Worm (Caenorhabditis elegans) whole organism, dauer: ENCODE measurements around the gene ZC190.2.

ENCODE experiments used
- unc-62 ChIP-seq: sonication (generic microtip); optimal IDR thresholded peaks from 2 replicates; lab custom pipeline; 2017; ENCODE audit warnings: missing biosample characterization, missing genetic modification reagents, missing genetic modification characterization

The ZC190.2 gene

DNA sequence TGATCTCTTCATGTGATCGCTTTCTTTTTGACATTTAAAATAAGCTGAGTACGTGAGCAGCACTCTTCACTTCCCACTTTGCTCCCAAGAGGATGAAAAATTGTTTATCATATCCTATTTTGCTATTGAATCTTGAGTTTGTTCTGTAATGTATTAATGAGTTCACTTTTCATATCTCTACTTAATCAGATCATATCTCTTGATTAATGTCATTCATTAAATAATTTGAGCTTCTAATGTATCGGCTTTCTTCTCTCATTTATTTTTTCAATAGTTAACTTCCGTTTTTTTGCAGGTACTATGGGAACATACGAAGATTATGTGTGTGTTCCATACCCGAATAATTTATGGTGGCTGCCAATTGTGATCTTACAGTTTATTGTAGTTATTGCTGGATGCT, at the start of gene ZC190.2:
TSS of gene ZC190.2 (plus strand) at position 301 of the 400 bp plus-strand sequence.
- no peak for TF ChIP-seq unc-62 (GFP tag; lab: Kevin White, UChicago)

DNA sequence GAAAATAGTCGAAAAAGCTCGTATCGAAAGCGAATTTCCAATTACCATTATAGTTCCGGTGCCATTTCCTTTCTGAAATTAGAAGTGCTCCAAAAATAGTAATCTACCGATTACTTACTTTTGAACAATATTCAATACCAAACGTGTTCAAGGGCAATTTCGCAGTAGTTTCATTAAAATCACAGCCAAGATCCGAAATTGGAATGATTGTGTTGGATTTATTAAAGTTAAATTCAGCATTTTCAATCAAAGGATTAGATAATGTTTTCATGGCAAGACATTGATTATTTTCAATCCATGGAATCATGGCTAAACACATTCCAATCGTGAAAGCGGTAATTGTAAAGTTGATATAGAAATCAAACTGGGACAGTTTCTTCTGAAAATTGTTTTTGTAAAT, 48.4 kb upstream of the ZC190.2 start:
- no peak for TF ChIP-seq unc-62 (GFP tag; lab: Kevin White, UChicago)

DNA sequence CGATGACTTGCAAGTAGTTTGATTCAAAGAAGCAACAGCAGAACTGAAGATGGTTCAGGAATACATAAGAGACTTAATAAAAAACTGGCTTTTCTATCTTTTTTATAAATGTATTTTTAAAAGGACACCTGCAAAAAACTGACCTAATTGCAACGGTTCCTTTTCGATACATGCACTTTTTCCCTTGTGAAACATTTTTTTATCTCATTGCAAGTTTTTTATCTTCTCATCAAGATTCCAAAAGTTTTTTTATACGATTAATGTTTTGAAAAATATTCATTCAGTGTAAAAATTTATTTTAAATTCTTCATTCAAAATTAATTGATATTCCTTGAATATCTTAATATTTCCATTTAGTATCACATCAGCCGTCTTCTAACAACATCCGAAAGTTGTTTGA, 45.6 kb upstream of the ZC190.2 start, which contains the start of gene oac-29:
TSS of gene oac-29 (minus strand) at position 101 of the 400 bp plus-strand sequence.
- TF ChIP-seq unc-62 (GFP tag; lab: Kevin White, UChicago), result no peak

DNA sequence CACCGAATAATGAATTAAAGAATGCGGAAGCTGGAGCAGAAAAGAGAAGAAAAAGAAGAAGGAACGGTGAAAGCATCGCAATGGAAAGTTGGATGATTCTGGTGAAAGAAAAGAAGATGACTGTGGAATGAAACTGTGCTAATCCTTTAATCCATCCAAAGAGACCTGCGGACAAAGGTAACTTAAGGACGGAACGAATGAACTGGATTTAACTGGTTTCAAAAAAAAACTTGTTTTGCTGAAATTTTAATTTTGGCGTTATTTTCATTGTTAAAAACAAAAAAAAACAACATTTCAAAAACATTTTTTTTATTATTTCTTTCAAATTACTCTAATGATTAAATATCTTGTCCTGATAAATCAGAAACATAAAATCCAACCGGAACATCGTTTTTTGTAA, 44.2 kb upstream of the ZC190.2 start, which contains the start of gene grl-12:
TSS of gene grl-12 (minus strand) at position 101 of the 400 bp plus-strand sequence.
- TF ChIP-seq unc-62 (GFP tag; lab: Kevin White, UChicago), result no peak

DNA sequence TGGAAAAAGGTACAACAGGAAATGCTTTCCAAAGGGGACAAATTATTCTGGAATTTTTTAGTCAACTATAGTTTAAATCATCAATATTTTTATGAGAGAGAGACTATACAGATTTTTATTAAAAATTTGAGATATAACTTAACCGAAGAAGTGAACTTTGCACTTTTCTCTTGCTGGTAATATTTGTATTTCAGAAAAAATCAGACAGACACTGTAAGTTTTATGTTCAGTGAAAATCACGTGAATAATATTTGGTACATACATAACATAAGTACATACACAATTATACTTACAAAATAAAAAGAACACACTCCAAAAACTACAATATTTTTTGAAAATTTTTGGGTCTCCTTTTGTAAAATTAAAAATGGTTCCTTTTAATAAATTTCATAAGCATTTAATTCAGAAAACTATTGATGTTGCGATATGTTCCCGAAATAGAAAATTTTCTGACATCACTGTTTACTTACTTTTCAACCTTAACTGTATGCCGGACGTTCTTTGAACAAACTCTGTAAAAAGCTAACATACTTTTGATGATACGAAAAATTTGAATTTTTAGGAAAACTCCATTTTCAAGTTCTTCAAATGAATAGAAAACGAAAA, 43.4 kb upstream of the ZC190.2 start, which contains the start of the genes F28A12.10 and acd-4:
TSS of gene F28A12.10 (minus strand) at position 101 of the 606 bp plus-strand sequence.
TSS of gene acd-4 (plus strand) at position 556 of the 606 bp plus-strand sequence.
- no peak for TF ChIP-seq unc-62 (GFP tag; lab: Kevin White, UChicago)

DNA sequence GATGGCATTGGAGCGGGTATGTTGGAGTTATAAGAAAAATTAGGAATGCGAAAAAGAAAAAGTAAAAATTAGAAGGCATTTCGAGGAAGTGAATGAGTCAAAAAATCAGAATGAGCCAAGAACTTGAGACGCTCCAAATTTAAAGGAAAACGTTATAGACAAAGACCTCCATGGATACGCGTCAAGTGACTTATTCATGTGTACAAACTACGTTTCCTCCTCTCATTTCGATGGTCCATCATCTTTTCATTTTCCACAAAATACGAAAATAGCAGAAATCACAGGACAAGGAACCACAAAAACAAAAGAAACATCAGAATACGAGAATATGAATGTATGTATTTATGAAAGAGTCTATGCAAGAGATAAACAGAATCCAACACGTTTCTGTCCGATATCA, 39.9 kb upstream of the ZC190.2 start, which contains the start of gene F28A12.3:
TSS of gene F28A12.3 (minus strand) at position 101 of the 400 bp plus-strand sequence.
- TF ChIP-seq unc-62 (GFP tag; lab: Kevin White, UChicago), result no peak

DNA sequence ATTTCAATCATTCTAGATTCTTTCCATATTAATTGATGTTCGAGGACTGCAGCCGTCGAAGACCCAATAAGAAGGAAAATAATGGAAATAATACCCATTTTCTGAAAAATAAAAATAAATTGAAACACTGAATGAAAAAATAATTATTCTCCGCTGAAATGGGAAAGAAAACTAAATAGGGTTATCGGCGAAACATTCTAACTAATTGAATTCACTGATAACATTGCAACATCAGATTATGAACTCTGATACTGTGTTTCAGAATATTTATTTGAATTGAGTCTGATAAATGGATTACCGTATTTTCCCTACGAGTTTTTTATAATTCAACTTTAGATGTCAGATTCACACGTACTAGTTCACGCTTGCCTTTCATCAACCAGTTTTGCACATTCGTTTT, 38.1 kb upstream of the ZC190.2 start, which contains the start of gene asp-13:
TSS of gene asp-13 (minus strand) at position 101 of the 400 bp plus-strand sequence.
- TF ChIP-seq unc-62 (GFP tag; lab: Kevin White, UChicago), result no peak

DNA sequence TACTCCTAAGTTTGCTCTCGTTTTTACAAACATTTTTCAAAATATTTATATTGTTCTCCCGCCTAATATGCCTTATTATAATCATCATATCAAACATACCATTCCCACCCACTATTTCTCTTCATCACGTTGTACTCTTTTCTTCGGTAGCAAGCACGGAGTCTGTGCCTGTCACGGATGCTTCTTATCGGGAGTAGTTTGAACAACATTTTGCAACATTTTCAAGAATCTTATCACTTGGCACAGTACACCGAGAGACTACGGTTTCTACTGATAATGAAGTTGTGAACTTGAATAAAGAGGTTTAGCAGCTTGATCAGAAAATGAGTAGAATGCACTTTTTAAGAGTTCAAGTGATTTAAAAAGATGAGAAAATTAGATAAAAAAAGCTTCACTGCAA, 32.9 kb upstream of the ZC190.2 start:
- TF ChIP-seq unc-62 (GFP tag; lab: Kevin White, UChicago), result no peak

DNA sequence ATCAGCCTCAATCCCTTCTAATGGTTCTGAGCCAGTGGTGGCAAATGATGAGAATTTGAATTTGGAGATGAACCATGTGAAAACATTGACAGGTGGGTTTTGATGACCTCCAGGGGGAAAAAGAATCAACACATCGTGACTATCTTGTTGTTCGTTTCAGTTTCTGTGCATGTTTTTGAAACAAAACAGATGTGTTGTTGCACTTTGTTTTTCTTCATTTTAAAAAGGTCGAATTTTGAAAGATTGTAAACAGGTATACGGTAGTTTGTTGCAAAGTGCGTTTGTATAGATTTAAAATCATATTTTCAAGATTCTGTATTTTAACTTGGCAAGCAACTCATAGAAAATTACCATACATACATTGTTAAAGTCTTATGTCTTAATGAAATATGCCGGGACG, 30.8 kb upstream of the ZC190.2 start:
- no peak for TF ChIP-seq unc-62 (GFP tag; lab: Kevin White, UChicago)

DNA sequence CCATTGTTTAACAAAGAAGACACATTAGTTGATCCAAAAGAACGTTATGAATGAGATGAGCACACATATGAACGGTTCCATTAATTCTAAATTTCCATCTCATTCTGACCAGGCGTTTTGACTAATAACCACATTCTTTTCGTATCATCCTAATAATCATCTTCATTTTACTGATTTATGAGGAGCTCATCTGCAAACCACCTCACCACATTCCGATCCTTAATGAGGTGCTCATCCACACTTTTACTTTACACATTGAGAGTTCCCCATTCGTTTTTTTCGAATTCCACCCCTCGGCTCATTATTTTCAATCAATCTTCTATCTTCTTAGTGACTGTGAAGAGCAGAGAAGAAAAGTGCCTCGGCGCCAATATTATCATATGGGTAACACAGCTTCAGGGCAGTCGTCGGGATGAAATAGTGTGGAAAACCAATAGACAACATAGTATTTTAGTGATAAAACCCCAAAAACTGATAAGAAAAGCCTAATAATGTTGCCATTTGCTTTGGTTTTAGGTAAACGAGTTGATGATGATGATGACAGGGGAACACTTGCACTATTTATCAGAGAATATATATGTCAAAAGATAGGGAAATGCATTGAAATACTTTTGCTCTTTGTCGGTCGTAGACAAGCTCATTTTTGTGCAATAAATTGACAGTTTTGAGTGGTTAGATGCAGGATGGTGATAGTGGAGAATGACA, 30.0 kb upstream of the ZC190.2 start:
- no peak for TF ChIP-seq unc-62 (GFP tag; lab: Kevin White, UChicago)

DNA sequence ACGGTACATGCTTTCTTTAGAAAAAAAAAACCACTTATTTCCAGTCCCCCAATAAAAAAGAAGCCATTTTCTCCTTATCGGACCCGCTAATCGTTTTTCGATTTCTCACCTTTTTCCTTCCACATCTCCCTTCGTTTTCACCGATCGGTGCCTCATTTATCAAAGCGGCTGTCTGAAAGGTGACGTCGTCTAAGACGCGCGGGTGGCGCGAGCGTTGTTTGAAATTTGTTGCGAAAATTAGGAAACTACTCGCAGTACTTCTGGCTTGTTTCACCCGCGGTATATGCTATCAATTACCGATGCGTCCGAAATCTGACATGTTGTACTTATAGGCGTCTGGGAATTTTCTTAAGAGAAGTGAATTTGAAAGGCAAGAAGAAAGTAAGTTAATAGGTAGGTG, 29.0 kb upstream of the ZC190.2 start:
- no peak for TF ChIP-seq unc-62 (GFP tag; lab: Kevin White, UChicago)

DNA sequence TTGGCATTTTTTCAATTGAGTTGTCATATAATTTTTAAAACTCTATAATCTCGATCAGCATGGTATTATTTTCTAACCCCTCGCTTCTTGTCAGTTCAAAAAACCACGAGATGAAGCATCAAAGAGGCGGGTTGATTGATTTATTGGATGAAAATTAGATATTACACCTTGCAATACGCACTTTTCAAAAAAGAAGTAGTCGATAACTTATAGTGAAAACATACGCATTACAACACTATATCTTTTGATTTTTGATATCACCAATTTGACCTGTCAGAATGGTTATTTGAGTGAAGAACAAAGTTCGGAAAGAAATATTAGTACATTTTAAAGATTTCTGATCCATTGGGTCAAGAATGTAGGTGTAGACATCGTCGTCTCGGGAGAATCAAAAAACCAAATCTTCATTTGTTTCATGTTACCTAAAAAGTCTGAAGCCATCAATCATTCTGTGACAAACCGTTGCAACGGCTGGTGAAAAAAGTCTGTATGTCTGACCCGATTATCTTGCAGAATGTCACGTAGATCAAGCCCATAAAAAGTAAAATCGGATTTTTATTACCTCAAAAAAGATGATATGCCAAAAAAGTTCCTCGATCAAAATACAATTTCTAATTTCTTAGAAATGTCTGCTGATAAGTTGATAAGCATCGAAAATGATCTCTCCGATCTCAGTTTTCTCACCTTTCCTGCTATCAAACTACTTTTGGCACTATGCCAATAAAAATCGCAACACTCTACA, 27.9 kb upstream of the ZC190.2 start:
- no peak for TF ChIP-seq unc-62 (GFP tag; lab: Kevin White, UChicago)

DNA sequence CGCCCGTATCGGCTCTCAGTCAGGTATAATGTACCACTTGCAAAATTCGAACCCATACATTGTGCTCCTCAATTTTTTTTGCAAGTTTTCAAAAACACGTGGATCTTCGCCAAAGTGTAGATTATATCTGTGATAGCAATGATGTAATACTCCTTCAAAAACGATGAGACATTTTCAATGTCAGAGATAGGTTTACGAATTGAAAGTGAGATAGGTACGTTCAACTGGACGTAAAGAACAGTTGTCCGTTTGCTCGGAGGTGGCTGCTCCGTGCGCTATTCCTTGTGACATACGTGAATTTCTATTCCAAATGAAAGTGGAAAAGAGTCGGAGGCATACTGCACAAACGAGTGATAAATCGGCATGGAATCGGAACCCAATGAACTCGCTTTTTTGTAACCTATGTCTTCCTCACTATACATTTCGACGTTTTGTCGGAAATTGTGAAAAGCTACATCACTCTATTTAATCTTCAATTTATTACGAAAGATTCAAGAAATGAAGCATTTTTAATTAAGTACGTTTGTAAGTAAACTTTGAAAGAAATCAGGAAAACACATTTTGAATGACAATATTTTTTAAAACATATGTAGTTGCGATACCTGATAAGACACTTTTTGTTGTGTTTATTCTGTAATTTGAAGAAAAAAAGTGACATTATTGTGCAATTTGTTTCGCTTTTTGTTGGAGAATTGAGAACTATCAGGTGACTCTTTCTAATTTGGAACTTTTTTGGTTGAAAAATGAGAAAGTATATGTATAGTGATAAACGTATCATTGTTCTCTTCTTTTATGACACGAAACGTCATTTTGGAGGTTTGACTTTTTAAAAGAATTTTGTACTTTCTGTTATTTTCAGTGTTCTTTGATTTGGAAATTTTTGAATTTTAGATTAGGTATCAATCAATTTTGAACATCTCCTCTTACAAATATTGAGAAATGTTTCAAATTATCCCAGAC, 26.4 kb upstream of the ZC190.2 start:
- TF ChIP-seq unc-62 (GFP tag; lab: Kevin White, UChicago), result no peak

DNA sequence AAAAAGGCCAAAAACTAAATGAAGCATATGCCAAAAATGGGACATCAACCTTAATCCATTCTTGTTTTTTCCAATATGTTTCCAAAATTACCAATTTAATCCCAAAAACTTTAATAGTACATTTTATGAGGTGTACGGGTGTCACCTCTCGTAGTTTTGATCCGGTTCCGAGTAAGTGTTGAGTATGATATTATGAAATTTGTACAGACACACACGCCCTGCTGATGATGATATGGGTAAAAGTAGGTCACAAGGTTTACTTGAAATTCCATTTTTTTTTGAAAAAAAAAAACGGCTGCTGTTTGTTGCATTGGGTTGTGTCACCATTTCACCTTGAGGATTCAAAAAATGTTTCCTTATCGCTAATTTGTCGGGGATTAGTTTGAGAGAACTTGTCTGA, 23.2 kb upstream of the ZC190.2 start:
- no peak for TF ChIP-seq unc-62 (GFP tag; lab: Kevin White, UChicago)
